Worm (Caenorhabditis elegans): Measurements from ENCODE around the gene F35G2.5.

F35G2.5 gene

DNA sequence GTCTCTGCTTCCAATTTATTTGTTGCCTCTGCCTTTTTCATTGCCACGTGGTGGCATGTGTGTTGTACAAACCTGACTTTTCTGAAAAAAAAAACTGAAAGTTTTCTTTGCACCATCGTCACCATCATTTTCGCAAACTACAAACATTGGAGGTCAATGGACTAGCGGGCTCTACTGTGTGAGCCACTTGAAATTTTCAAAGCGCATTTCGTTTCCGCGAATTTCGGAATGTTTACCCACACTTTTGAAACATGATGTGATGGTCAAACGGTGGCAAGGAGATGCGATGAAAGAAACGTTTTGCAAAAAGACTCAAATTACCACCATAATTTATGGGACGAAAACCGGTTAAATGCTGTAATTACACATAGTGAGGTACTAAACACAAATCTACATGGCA is 11.5 kb upstream of the F35G2.5 start (continued):
- no peak for TF ChIP-seq sdz-38 (tag; optimal IDR thresholded peaks at IDR 0.05)
- no peak for TF ChIP-seq fkh-3 (tag; optimal IDR thresholded peaks at IDR 0.05)
- no peak for TF ChIP-seq egl-44 (GFP tag; IDR thresholded peaks at IDR 0.05)
- TF ChIP-seq aptf-3 (GFP tag; IDR thresholded peaks at IDR 0.05), result 0 out of 2 replicates have a peak, but pooled peaks have one; percentile 15
- no peak for TF ChIP-seq Y53F4B.3 (GFP tag; IDR thresholded peaks at IDR 0.05)
- TF ChIP-seq tbp1 (GFP tag; optimal IDR thresholded peaks at IDR 0.05), result no peak
- TF ChIP-seq xnd-1 (tag; optimal IDR thresholded peaks at IDR 0.05), result peak; percentile 7
- no peak for TF ChIP-seq rec-8 (tag; optimal IDR thresholded peaks at IDR 0.05)
- no peak for TF ChIP-seq dpl-1 (GFP tag; optimal IDR thresholded peaks at IDR 0.05)
- TF ChIP-seq zim-3 (tag; optimal IDR thresholded peaks at IDR 0.05), result no peak
- no peak for TF ChIP-seq nhr-120 (GFP tag; IDR thresholded peaks at IDR 0.05)
- no peak for TF ChIP-seq nhr-179 (tag; optimal IDR thresholded peaks at IDR 0.05)
- TF ChIP-seq B0336.3 (GFP tag; IDR thresholded peaks at IDR 0.05), result peak; percentile 63; the same call in 1 of the 2 replicates
- TF ChIP-seq nfyb-1 (GFP tag; IDR thresholded peaks at IDR 0.05), result 0 out of 2 replicates have a peak, but pooled peaks have one; percentile 49
- TF ChIP-seq ceh-40 (GFP tag; IDR thresholded peaks at IDR 0.05), result no peak
- TF ChIP-seq hmg-1.2 (GFP tag; IDR thresholded peaks at IDR 0.05), result peak; percentile 21; the same call in 1 of the 2 replicates
- no peak for TF ChIP-seq K12H6.12 (tag; optimal IDR thresholded peaks at IDR 0.05)
- no peak for TF ChIP-seq mes-4 (tag; optimal IDR thresholded peaks at IDR 0.05)
- peak; percentile 60; the same call in 1 of the 2 replicates for TF ChIP-seq Y53G8AR.9 (GFP tag; conservative IDR thresholded peaks at IDR 0.05)
- TF ChIP-seq bed-2 (GFP tag; IDR thresholded peaks at IDR 0.05), result no peak
- TF ChIP-seq ZK185.1 (tag; optimal IDR thresholded peaks at IDR 0.05; ENCODE audit: poor library complexity, severe bottlenecking), result no peak
- no peak for TF ChIP-seq ceh-58 (GFP tag; IDR thresholded peaks at IDR 0.05)
- TF ChIP-seq cebp-1 (GFP tag; IDR thresholded peaks at IDR 0.05), result no peak
- peak; percentile 27 for TF ChIP-seq cebp-1 (tag; optimal IDR thresholded peaks at IDR 0.05)
- peak; percentile 13; the same call in 1 of the 2 replicates for TF ChIP-seq hsf-1 (GFP tag; IDR thresholded peaks at IDR 0.05)
- TF ChIP-seq attf-5 (GFP tag; optimal IDR thresholded peaks at IDR 0.05), result no peak
- TF ChIP-seq lir-1 (GFP tag; conservative IDR thresholded peaks at IDR 0.05), result no peak
- TF ChIP-seq lsy-27 (tag; optimal IDR thresholded peaks at IDR 0.05; ENCODE audit: borderline replicate concordance, insufficient read depth), result no peak
- TF ChIP-seq snpc-4 (GFP tag; optimal IDR thresholded peaks at IDR 0.05), result no peak
- peak in 1 of 4 experiments; percentile 6 for TF ChIP-seq snpc-4 (tag; optimal IDR thresholded peaks at IDR 0.05)
- TF ChIP-seq him-1 (tag; optimal IDR thresholded peaks at IDR 0.05), result peak; percentile 73
- TF ChIP-seq ceh-91 (GFP tag; IDR thresholded peaks at IDR 0.05), result no peak
- TF ChIP-seq efl-1 (GFP tag; optimal IDR thresholded peaks at IDR 0.05), result no peak
- no peak for TF ChIP-seq B0035.1 (tag; optimal IDR thresholded peaks at IDR 0.05)
- no peak for TF ChIP-seq repo-1 (tag; optimal IDR thresholded peaks at IDR 0.05)
- no peak for TF ChIP-seq hlh-12 (tag; optimal IDR thresholded peaks at IDR 0.05)
- TF ChIP-seq dox-1 (GFP tag; IDR thresholded peaks at IDR 0.05), result no peak
- no peak for TF ChIP-seq T26A5.8 (tag; optimal IDR thresholded peaks at IDR 0.05)
- TF ChIP-seq F37B4.10 (GFP tag; IDR thresholded peaks at IDR 0.05), result no peak
- TF ChIP-seq ekl-4 (GFP tag; IDR thresholded peaks at IDR 0.05), result 0 out of 2 replicates have a peak, but pooled peaks have one; percentile 26
- TF ChIP-seq madf-3 (GFP tag; IDR thresholded peaks at IDR 0.05), result no peak
- TF ChIP-seq nhr-80 (tag; optimal IDR thresholded peaks at IDR 0.05), result no peak
- TF ChIP-seq snpc-1.1 (tag; optimal IDR thresholded peaks at IDR 0.05; ENCODE audit: insufficient read depth), result no peak
- 0 out of 2 replicates have a peak, but pooled peaks have one; percentile 12 for TF ChIP-seq F33H1.4 (GFP tag; IDR thresholded peaks at IDR 0.05)
- TF ChIP-seq ama-1 (optimal IDR thresholded peaks at IDR 0.05), result no peak
- peak; percentile 4 to 43 for TF ChIP-seq ama-1 (GFP tag; optimal IDR thresholded peaks at IDR 0.05)
- no peak for TF ChIP-seq bed-1 (GFP tag; IDR thresholded peaks at IDR 0.05)
- no peak for TF ChIP-seq F23B12.7 (tag; optimal IDR thresholded peaks at IDR 0.05; ENCODE audit: insufficient read depth)
- TF ChIP-seq somi-1 (GFP tag; optimal IDR thresholded peaks at IDR 0.05), result no peak
- peak; percentile 24; the same call in 1 of the 2 replicates for TF ChIP-seq Y79H2A.3 (GFP tag; conservative IDR thresholded peaks at IDR 0.05)

Data from whole organism, young adult.